Fruit fly (Drosophila melanogaster) whole organism, wandering third instar larva: Measurements from ENCODE around the gene RfC38.

Source experiments
- CrebA ChIP-seq: fragments of 200-800 bp; sonication (Bioruptor generic); optimal IDR thresholded peaks from 2 replicates; lab custom pipeline; 2016; ENCODE audit warnings: missing biosample characterization, mild to moderate bottlenecking, missing genetic modification characterization, borderline replicate concordance
- Dfd ChIP-seq: fragments of >200 bp; optimal IDR thresholded peaks from 2 replicates; lab custom pipeline; 2017; ENCODE audit warnings: missing biosample characterization, missing genetic modification characterization
- Hr78 ChIP-seq: fragments of >200 bp; optimal IDR thresholded peaks from 2 replicates; lab custom pipeline; 2017; ENCODE audit warnings: missing biosample characterization, missing genetic modification characterization
- br ChIP-seq: fragments of 200-800 bp; sonication (Bioruptor generic); optimal IDR thresholded peaks from 2 replicates; lab custom pipeline; 2016; ENCODE audit warnings: missing biosample characterization, missing genetic modification characterization
- dl ChIP-seq, 2 experiments: fragments of 175-275, 200-275 bp in 1 of 2; fragments of 200-275 bp in 1 of 2; sonication (Bioruptor generic); optimal IDR thresholded peaks; lab custom pipeline; 2018; ENCODE audit warnings: mild to moderate bottlenecking in 2 of 2, missing biosample characterization in 2 of 2, missing genetic modification characterization in 2 of 2, moderate library complexity in 2 of 2; ENCODE audit not compliant: partially characterized antibody in 2 of 2, insufficient read depth in 1 of 2
- dmrt93B ChIP-seq: fragments of 200-800 bp; sonication (Bioruptor generic); optimal IDR thresholded peaks from 2 replicates; lab custom pipeline; 2018; ENCODE audit warnings: missing biosample characterization, mild to moderate bottlenecking, missing genetic modification characterization
- dsf ChIP-seq: sonication (Bioruptor generic); optimal IDR thresholded peaks from 2 replicates; lab custom pipeline; 2016; ENCODE audit warnings: missing biosample characterization, missing genetic modification characterization, borderline replicate concordance
- fru ChIP-seq: fragments of 200-800 bp; sonication (Bioruptor generic); optimal IDR thresholded peaks from 3 replicates; lab custom pipeline; 2016; ENCODE audit warnings: missing biosample characterization, mild to moderate bottlenecking, missing genetic modification characterization
- lola ChIP-seq: fragments of >200 bp; optimal IDR thresholded peaks from 2 replicates; lab custom pipeline; 2017; ENCODE audit warnings: missing biosample characterization, missing genetic modification characterization
- pan ChIP-seq: fragments of >200 bp; optimal IDR thresholded peaks from 2 replicates; lab custom pipeline; 2017
- psq ChIP-seq: fragments of 200-800 bp; sonication (Bioruptor generic); optimal IDR thresholded peaks from 3 replicates; lab custom pipeline; 2017; ENCODE audit warnings: missing biosample characterization, mild to moderate bottlenecking, missing genetic modification characterization, moderate library complexity
- sage ChIP-seq: fragments of 200-800 bp; sonication (Bioruptor generic); optimal IDR thresholded peaks from 2 replicates; lab custom pipeline; 2016; ENCODE audit warnings: missing biosample characterization, mild to moderate bottlenecking, missing genetic modification characterization
- usp ChIP-seq: fragments of >200 bp; optimal IDR thresholded peaks from 2 replicates; lab custom pipeline; 2017; ENCODE audit warnings: missing biosample characterization, missing genetic modification characterization
- woc ChIP-seq: sonication (Bioruptor generic); optimal IDR thresholded peaks from 2 replicates; lab custom pipeline; 2016; ENCODE audit warnings: missing biosample characterization, mild to moderate bottlenecking, missing genetic modification characterization

DNA sequence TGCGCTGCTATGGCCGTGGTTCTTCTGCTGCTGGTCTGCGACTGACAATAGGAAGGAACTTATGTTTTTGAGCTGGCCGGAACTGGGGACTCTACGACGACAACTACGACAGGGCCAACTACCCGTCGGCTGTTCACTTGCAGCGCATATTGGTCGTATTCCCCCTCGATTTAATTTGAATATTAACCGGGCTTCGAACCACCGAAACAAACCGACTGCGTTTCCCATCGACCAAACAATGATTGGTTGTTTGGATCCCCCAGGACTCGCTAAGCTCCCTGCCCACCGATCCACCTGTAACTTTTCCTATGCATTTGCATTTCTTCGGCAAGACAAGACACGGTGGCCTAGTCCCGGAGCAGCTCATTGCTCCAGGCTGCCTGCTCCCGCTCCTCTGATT is 8.8 kb downstream of the RfC38 start, which contains the start of gene Dnaaf4:
- TF ChIP-seq sage (GFP tag; lab: Kevin White, UChicago): no peak
- no peak for TF ChIP-seq dl (GFP tag; optimal IDR thresholded peaks at IDR 0.05; lab: Kevin White, UChicago; ENCODE audit: insufficient read depth in 1 of 2, partially characterized antibody in 2 of 2)
- no peak for TF ChIP-seq Hr78 (GFP tag; lab: Kevin White, UChicago)
- TF ChIP-seq woc (GFP tag; lab: Kevin White, UChicago): no peak
- TF ChIP-seq lola (GFP tag; lab: Kevin White, UChicago): no peak
- no peak for TF ChIP-seq usp (GFP tag; lab: Kevin White, UChicago)
- no peak for TF ChIP-seq psq (GFP tag; lab: Kevin White, UChicago)
- TF ChIP-seq dsf (GFP tag; lab: Kevin White, UChicago): no peak
- no peak for TF ChIP-seq dmrt93B
- TF ChIP-seq Dfd (GFP tag; lab: Kevin White, UChicago): no peak
- no peak for TF ChIP-seq br (GFP tag; lab: Kevin White, UChicago)
- TF ChIP-seq pan: no peak
- no peak for TF ChIP-seq fru (GFP tag; lab: Kevin White, UChicago)
- TF ChIP-seq CrebA: no peak
